Worm (Caenorhabditis elegans) whole organism, L4 larva: ENCODE measurements around the gene clec-166.

ENCODE experiments used
- F10B5.3 ChIP-seq: sonication (generic microtip); optimal IDR thresholded peaks from 2 replicates; lab custom pipeline; 2016; ENCODE audit warnings: mild to moderate bottlenecking, missing genetic modification characterization, missing compliant biosample characterization
- F49E8.2 ChIP-seq: sonication (generic microtip); optimal IDR thresholded peaks from 2 replicates; lab custom pipeline; 2016; ENCODE audit warnings: missing compliant biosample characterization, mild to moderate bottlenecking, missing genetic modification characterization, borderline replicate concordance
- R02D3.7 ChIP-seq: fragments of 150-350 bp; sonication (generic microtip); optimal IDR thresholded peaks from 3 replicates; lab custom pipeline; 2014; ENCODE audit warnings: missing biosample characterization, missing genetic modification characterization
- Y48G9A.11 ChIP-seq: fragments of 200-800 bp; sonication (Bioruptor generic); IDR thresholded peaks from 2 replicates; pipeline ENCODE4 v1.3.6; 2022; ENCODE audit warnings: missing genetic modification reagents, missing genetic modification characterization, missing compliant biosample characterization
- aha-1 ChIP-seq: fragments of 150-350 bp; peaks from one replicate; lab custom pipeline; 2014; ENCODE audit warnings: missing biosample characterization, missing genetic modification characterization
- attf-4 ChIP-seq: sonication (generic microtip); optimal IDR thresholded peaks from 3 replicates; lab custom pipeline; 2017; ENCODE audit warnings: missing biosample characterization, missing genetic modification characterization
- ceh-32 ChIP-seq: sonication (generic microtip); optimal IDR thresholded peaks from 2 replicates; lab custom pipeline; 2016; ENCODE audit warnings: mild to moderate bottlenecking, missing genetic modification characterization, missing compliant biosample characterization; ENCODE audit not compliant: poor library complexity
- cey-2 ChIP-seq: sonication (generic microtip); optimal IDR thresholded peaks from 3 replicates; lab custom pipeline; 2017; ENCODE audit warnings: missing genetic modification characterization, mild to moderate bottlenecking, missing compliant biosample characterization, antibody characterized with exemption, borderline replicate concordance; ENCODE audit not compliant: insufficient read depth
- daf-16 ChIP-seq, 3 experiments: sonication (generic microtip); optimal IDR thresholded peaks; 2 replicates each; lab custom pipeline; 2016 to 2017; ENCODE audit warnings: missing genetic modification characterization in 3 of 3, missing genetic modification reagents in 3 of 3, mild to moderate bottlenecking in 2 of 3, missing compliant biosample characterization in 2 of 3, missing biosample characterization in 1 of 3, moderate library complexity in 1 of 3
- dmd-6 ChIP-seq: fragments of 200-800 bp; sonication (Bioruptor generic); IDR thresholded peaks from 2 replicates; pipeline ENCODE4 v1.3.6; 2022; ENCODE audit warnings: missing genetic modification reagents, missing genetic modification characterization, missing compliant biosample characterization
- egl-43 ChIP-seq: fragments of 200-800 bp; sonication (Bioruptor generic); IDR thresholded peaks from 2 replicates; pipeline ENCODE4 v1.3.6; 2022; ENCODE audit warnings: missing genetic modification reagents, missing genetic modification characterization, missing compliant biosample characterization
- gei-8 ChIP-seq: fragments of 200-800 bp; sonication (Bioruptor generic); optimal IDR thresholded peaks from 2 replicates; lab custom pipeline; 2018; ENCODE audit warnings: mild to moderate bottlenecking, missing genetic modification characterization, missing compliant biosample characterization
- lim-7 ChIP-seq: fragments of 200-800 bp; sonication (Bioruptor generic); IDR thresholded peaks from 2 replicates; pipeline ENCODE4 v1.3.6; 2022; ENCODE audit warnings: missing genetic modification characterization, missing compliant biosample characterization
- lin-1 ChIP-seq: fragments of 200-800 bp; sonication (Bioruptor generic); IDR thresholded peaks from 2 replicates; pipeline ENCODE4 v1.3.6; 2022; ENCODE audit warnings: missing genetic modification reagents, missing genetic modification characterization, missing compliant biosample characterization
- mes-2 ChIP-seq: sonication (generic microtip); optimal IDR thresholded peaks from 2 replicates; lab custom pipeline; 2016; ENCODE audit warnings: missing genotype, mild to moderate bottlenecking, missing genetic modification characterization, missing compliant biosample characterization; ENCODE audit not compliant: poor library complexity, severe bottlenecking
- nhr-11 ChIP-seq: fragments of 150-350 bp; optimal IDR thresholded peaks from 2 replicates; lab custom pipeline; 2014; ENCODE audit warnings: missing biosample characterization, missing genetic modification characterization
- nhr-237 ChIP-seq: sonication (generic microtip); optimal IDR thresholded peaks from 2 replicates; lab custom pipeline; 2017; ENCODE audit warnings: missing biosample characterization, missing genetic modification characterization
- nhr-28 ChIP-seq: fragments of 150-350 bp; optimal IDR thresholded peaks from 2 replicates; lab custom pipeline; 2014; ENCODE audit warnings: missing biosample characterization, missing genetic modification characterization
- nhr-6 ChIP-seq: fragments of 150-350 bp; optimal IDR thresholded peaks from 2 replicates; lab custom pipeline; 2014; ENCODE audit warnings: missing biosample characterization, missing genetic modification characterization
- nhr-77 ChIP-seq: fragments of 150-350 bp; optimal IDR thresholded peaks from 2 replicates; lab custom pipeline; 2014; ENCODE audit warnings: missing biosample characterization, missing genetic modification characterization
- pqm-1 ChIP-seq: sonication (generic microtip); optimal IDR thresholded peaks from 2 replicates; lab custom pipeline; 2017; ENCODE audit warnings: missing biosample characterization, missing genetic modification characterization
- rbr-2 ChIP-seq: sonication (generic microtip); optimal IDR thresholded peaks from 2 replicates; lab custom pipeline; 2016; ENCODE audit warnings: missing genotype, missing genetic modification characterization, missing compliant biosample characterization
- set-16 ChIP-seq: fragments of 200-800 bp; sonication (Bioruptor generic); IDR thresholded peaks from 2 replicates; pipeline ENCODE4 v1.3.6; 2022; ENCODE audit warnings: missing genetic modification reagents, missing genetic modification characterization, missing compliant biosample characterization
- snpc-4 ChIP-seq: fragments of 150-350 bp; optimal IDR thresholded peaks from 2 replicates; lab custom pipeline; 2014; ENCODE audit warnings: missing biosample characterization, missing genetic modification characterization
- tag-97 ChIP-seq: fragments of 200-800 bp; sonication (Bioruptor generic); IDR thresholded peaks from 2 replicates; pipeline ENCODE4 v1.3.6; 2022; ENCODE audit warnings: missing genetic modification characterization, missing compliant biosample characterization
- unc-62 ChIP-seq, 3 experiments: fragments of 150-350 bp in 1 of 3; sonication (generic microtip); optimal IDR thresholded peaks in 2 of 3; peaks in 1 of 3; 1 replicate in 1 of 3; 2 replicates in 2 of 3; lab custom pipeline; 2014 to 2017; ENCODE audit warnings: missing biosample characterization in 3 of 3, missing genetic modification characterization in 3 of 3, missing genetic modification reagents in 3 of 3, missing genotype in 1 of 3

Gene clec-166

DNA sequence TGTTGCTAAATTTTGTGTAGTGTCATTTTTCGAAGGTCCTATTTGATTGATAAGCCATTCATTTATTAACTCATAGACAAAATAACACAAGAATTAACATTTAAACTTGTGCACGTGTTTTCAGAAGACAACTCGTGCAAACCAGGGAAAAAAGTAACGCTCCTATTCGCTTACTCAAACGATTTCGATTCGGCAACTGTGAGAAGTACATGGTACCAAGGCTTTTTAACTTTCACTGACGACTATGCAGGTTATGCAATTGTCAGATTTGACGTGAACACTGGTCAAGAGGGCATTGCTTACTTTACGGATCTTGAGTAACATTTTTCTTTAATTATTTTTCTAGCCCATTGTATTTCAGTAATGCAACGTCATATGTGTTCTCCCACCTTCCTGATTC is 10.8 kb upstream of the clec-166 start:
- peak in 1 of 2 experiments; percentile 97 for TF ChIP-seq unc-62 (GFP tag; optimal IDR thresholded peaks at IDR 0.05 in 1 of 2; lab: Kevin White, UChicago)
- TF ChIP-seq unc-62 (tag; optimal IDR thresholded peaks at IDR 0.05; lab: Kevin White, UChicago), result no peak
- no peak for TF ChIP-seq nhr-11 (tag; lab: Kevin White, UChicago)
- TF ChIP-seq mes-2, result no peak
- TF ChIP-seq cey-2 (tag; lab: Kevin White, UChicago), result no peak

DNA sequence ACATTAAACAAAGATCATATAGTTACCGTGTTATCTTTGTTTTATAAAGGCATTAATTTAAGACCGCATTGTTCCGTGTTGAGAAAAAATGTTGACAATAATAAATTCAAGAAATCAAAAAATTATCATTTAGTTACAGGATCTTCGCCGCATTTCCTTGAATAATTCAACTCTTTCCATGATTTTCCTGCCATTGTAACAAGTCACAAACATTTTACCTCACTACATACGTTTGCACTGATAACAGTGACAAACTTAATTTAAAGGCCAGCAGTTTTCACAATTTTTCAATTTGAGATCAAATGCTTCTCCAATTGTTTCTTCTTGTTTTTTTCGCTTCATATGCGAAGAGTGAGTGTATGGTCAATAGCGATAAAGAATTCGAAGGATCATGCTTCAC is 9.9 kb upstream of the clec-166 start, which contains the start of gene clec-169:
Gene clec-169, plus strand, starts transcription at position 301 of the 400 bp plus-strand sequence.
- TF ChIP-seq unc-62 (GFP tag; optimal IDR thresholded peaks at IDR 0.05 in 1 of 2; lab: Kevin White, UChicago) (peak in 1 of 2 experiments; percentile 15), unc-62 (tag; optimal IDR thresholded peaks at IDR 0.05; lab: Kevin White, UChicago) (no peak), egl-43 (GFP tag; lab: Robert Waterston, UW) (no peak), nhr-28 (tag; lab: Kevin White, UChicago) (peak; percentile 20), pqm-1 (tag; lab: Kevin White, UChicago) (peak; percentile 25), dmd-6 (GFP tag; lab: Robert Waterston, UW) (0 out of 2 replicates have a peak, but pooled peaks have one; percentile 25)

ce11 chrIV:1260474-1260873 is 9.3 kb upstream of the clec-166 start:
- TF ChIP-seq cey-2 (tag; lab: Kevin White, UChicago) (no peak), rbr-2 (tag; lab: Kevin White, UChicago) (no peak), snpc-4 (tag; lab: Kevin White, UChicago) (no peak), lim-7 (GFP tag; lab: Robert Waterston, UW) (0 out of 2 replicates have a peak, but pooled peaks have one; percentile 17), Y48G9A.11 (GFP tag; lab: Robert Waterston, UW) (0 out of 2 replicates have a peak, but pooled peaks have one; percentile 44)

ce11 chrIV:1256723-1257122 is 5.6 kb upstream of the clec-166 start, which contains the start of gene clec-168:
Gene clec-168 (plus strand): TSS chrIV:1256969.
- TF ChIP-seq tag-97 (no peak), dmd-6 (GFP tag; lab: Robert Waterston, UW) (peak; percentile 72), nhr-77 (tag; lab: Kevin White, UChicago) (peak; percentile 12), R02D3.7 (tag; lab: Kevin White, UChicago) (no peak), nhr-28 (tag; lab: Kevin White, UChicago) (peak; percentile 87), pqm-1 (tag; lab: Kevin White, UChicago) (peak; percentile 61)

ce11 chrIV:1255632-1256031 is 4.5 kb upstream of the clec-166 start, which contains the start of gene clec-167:
Gene clec-167 (minus strand): TSS chrIV:1255732.
- TF ChIP-seq nhr-11 (tag; lab: Kevin White, UChicago) (no peak), unc-62 (GFP tag; optimal IDR thresholded peaks at IDR 0.05 in 1 of 2; lab: Kevin White, UChicago) (peak in 1 of 2 experiments; percentile 1), unc-62 (tag; optimal IDR thresholded peaks at IDR 0.05; lab: Kevin White, UChicago) (no peak), F49E8.2 (tag; lab: Kevin White, UChicago) (no peak), lin-1 (no peak), nhr-6 (no peak)

DNA sequence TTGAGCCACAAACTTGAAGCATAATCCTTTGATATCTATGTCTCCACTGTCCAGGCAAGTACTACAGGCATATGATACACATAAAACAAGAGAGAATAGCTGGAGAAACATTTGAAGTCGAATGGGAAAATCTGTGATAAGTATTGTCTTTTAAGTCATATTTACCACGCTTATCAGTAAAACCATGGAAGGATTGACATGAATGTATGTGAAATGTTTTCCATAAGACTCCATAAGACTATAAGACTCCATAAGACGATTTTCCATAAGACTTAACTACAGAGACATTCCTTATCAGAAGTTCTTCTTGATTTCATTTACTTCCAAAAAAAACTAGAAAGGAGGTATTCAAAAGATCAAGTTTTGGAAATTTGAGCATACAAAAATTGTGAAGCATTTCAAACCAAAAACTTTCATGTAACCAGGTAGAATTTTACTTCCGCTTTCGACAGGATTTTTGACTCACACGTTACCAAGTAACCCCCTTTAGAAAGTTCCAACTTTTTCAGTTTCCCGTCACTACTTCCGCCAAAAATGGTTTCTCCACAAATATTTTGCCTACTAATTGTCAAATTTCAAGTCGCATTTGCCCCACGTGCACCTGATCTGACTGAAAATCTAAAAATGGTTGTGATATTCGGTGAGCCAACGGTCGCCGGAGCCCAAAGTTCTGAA is 4.2 kb downstream of the clec-166 start, which contains the start of the genes clec-165 and F38A1.11:
Gene clec-165, minus strand, starts transcription at position 125 of the 675 bp plus-strand sequence.
Gene F38A1.11, plus strand, starts transcription at position 625 of the 675 bp plus-strand sequence.
- peak; percentile 8 for TF ChIP-seq aha-1 (tag; lab: Kevin White, UChicago)
- no peak for TF ChIP-seq daf-16 (GFP tag; optimal IDR thresholded peaks at IDR 0.05; lab: Kevin White, UChicago)
- peak; percentile 34 for TF ChIP-seq daf-16 (tag; optimal IDR thresholded peaks at IDR 0.05; lab: Kevin White, UChicago)
- TF ChIP-seq attf-4 (tag; lab: Kevin White, UChicago), result no peak
- peak; percentile 27 for TF ChIP-seq nhr-28 (tag; lab: Kevin White, UChicago)
- TF ChIP-seq dmd-6 (GFP tag; lab: Robert Waterston, UW), result peak; percentile 51
- TF ChIP-seq set-16 (GFP tag; lab: Robert Waterston, UW), result no peak
- TF ChIP-seq, all 104 proteins: peak for 4

DNA sequence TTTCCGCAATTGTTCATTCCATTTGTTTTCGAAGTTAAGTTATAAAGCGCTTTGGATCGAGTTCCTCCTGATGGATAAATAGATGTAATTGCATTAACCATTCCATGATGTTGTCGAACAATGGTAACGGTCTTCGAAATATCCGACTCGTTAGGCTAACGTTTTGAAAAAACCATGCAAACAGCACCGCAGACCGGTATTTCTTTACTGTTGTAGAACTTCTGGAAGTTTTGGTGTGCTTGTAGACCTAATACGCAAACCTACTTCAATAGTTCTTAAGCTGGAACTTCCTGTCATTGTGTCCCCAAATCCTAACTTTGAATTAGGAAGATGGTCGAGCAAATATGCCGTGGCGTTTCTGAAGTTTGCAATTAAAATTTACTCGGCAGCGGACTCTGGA is 5.9 kb downstream of the clec-166 start, which contains the start of gene F38A1.9:
Gene F38A1.9, minus strand, starts transcription at position 101 of the 400 bp plus-strand sequence.
- TF ChIP-seq ceh-32 (tag; lab: Kevin White, UChicago) (no peak), F10B5.3 (tag; lab: Kevin White, UChicago) (no peak), gei-8 (no peak), nhr-237 (no peak)
